ENCODE assay signal across 6 worm cellular contexts in genomic region chrV:11677494-11677893, ce11.
TF ChIP-seq lines count a peak whose summit lies in the region.

No protein-coding gene starts in this region.

TF ChIP-seq in whole organism, L1 larva, 84 proteins besides CTCF, POLR2A, EP300 and RAD21 (continues in another document):
- TF ChIP-seq ces-1 (GFP tag; optimal IDR thresholded peaks at IDR 0.05; lab: Kevin White, UChicago) (no peak), hlh-17 (GFP tag; optimal IDR thresholded peaks at IDR 0.05; lab: Kevin White, UChicago; ENCODE audit: borderline replicate concordance) (no peak), mab-9 (GFP tag; IDR thresholded peaks at IDR 0.05; lab: Robert Waterston, UW) (no peak), zag-1 (tag; optimal IDR thresholded peaks at IDR 0.05; lab: Kevin White, UChicago) (no peak), dsc-1 (tag; optimal IDR thresholded peaks at IDR 0.05; lab: Kevin White, UChicago) (no peak), efl-1 (optimal IDR thresholded peaks at IDR 0.05; lab: Kevin White, UChicago) (no peak), efl-1 (GFP tag; optimal IDR thresholded peaks at IDR 0.05 in 1 of 2; lab: Kevin White, UChicago) (peak in 1 of 2 experiments; percentile 10), unc-62 (GFP tag; optimal IDR thresholded peaks at IDR 0.05; lab: Kevin White, UChicago) (no peak), fkh-8 (tag; optimal IDR thresholded peaks at IDR 0.05; lab: Kevin White, UChicago) (no peak), efl-3 (GFP tag; optimal IDR thresholded peaks at IDR 0.05; lab: Kevin White, UChicago) (no peak), aha-1 (tag; optimal IDR thresholded peaks at IDR 0.05; lab: Kevin White, UChicago) (no peak), nhr-76 (tag; optimal IDR thresholded peaks at IDR 0.05; lab: Kevin White, UChicago) (no peak), irx-1 (tag; optimal IDR thresholded peaks at IDR 0.05; lab: Kevin White, UChicago) (no peak), lin-39 (tag; optimal IDR thresholded peaks at IDR 0.05; lab: Kevin White, UChicago) (no peak), nhr-19 (GFP tag; conservative IDR thresholded peaks at IDR 0.05; lab: Robert Waterston, UW) (no peak), xbp-1 (tag; optimal IDR thresholded peaks at IDR 0.05; lab: Kevin White, UChicago) (no peak)

TF ChIP-seq in whole organism, L2 larva, 48 proteins besides CTCF, POLR2A, EP300 and RAD21 (continues in another document):
- TF ChIP-seq C34F6.9 (tag; optimal IDR thresholded peaks at IDR 0.05; lab: Kevin White, UChicago) (peak; percentile 45), ztf-11 (tag; optimal IDR thresholded peaks at IDR 0.05; lab: Kevin White, UChicago) (no peak), ztf-1 (GFP tag; conservative IDR thresholded peaks at IDR 0.05; lab: Robert Waterston, UW) (no peak), sma-9 (GFP tag; optimal IDR thresholded peaks at IDR 0.05; lab: Kevin White, UChicago) (peak; percentile 54), sma-9 (tag; optimal IDR thresholded peaks at IDR 0.05; lab: Kevin White, UChicago) (no peak), ztf-4 (tag; optimal IDR thresholded peaks at IDR 0.05; lab: Kevin White, UChicago) (no peak), snpc-4 (tag; optimal IDR thresholded peaks at IDR 0.05; lab: Kevin White, UChicago) (no peak), lin-13 (GFP tag; optimal IDR thresholded peaks at IDR 0.05; lab: Kevin White, UChicago) (no peak), F13H6.1 (tag; optimal IDR thresholded peaks at IDR 0.05; lab: Kevin White, UChicago) (peak; percentile 29), nhr-25 (tag; optimal IDR thresholded peaks at IDR 0.05; lab: Kevin White, UChicago) (no peak), elt-1 (tag; optimal IDR thresholded peaks at IDR 0.05; lab: Kevin White, UChicago) (no peak), mdl-1 (tag; optimal IDR thresholded peaks at IDR 0.05; lab: Kevin White, UChicago) (no peak), peb-1 (tag; optimal IDR thresholded peaks at IDR 0.05; lab: Kevin White, UChicago) (no peak), sem-4 (tag; optimal IDR thresholded peaks at IDR 0.05; lab: Kevin White, UChicago) (peak; percentile 0), lsy-2 (tag; optimal IDR thresholded peaks at IDR 0.05; lab: Kevin White, UChicago) (peak in 1 of 2 experiments; percentile 15), fos-1 (tag; optimal IDR thresholded peaks at IDR 0.05; lab: Kevin White, UChicago) (peak; percentile 19)

TF ChIP-seq in whole organism, L3 larva, 47 proteins besides CTCF, POLR2A, EP300 and RAD21:
- TF ChIP-seq nfya-1 (tag; optimal IDR thresholded peaks at IDR 0.05; lab: Kevin White, UChicago; ENCODE audit: insufficient read depth), result peak; percentile 0
- TF ChIP-seq nhr-23 (tag; optimal IDR thresholded peaks at IDR 0.05; lab: Kevin White, UChicago), result peak; percentile 67
- TF ChIP-seq nhr-25 (tag; optimal IDR thresholded peaks at IDR 0.05; lab: Kevin White, UChicago), result peak; percentile 22
- peak; percentile 8 for TF ChIP-seq lin-39 (tag; optimal IDR thresholded peaks at IDR 0.05; lab: Kevin White, UChicago)
- TF ChIP-seq hmg-11 (tag; optimal IDR thresholded peaks at IDR 0.05; lab: Kevin White, UChicago), result peak; percentile 6
- no peak for TF ChIP-seq ama-1 (optimal IDR thresholded peaks at IDR 0.05; lab: Kevin White, UChicago)
- TF ChIP-seq ceh-16 (tag; optimal IDR thresholded peaks at IDR 0.05; lab: Kevin White, UChicago), result no peak

TF ChIP-seq in whole organism, L4 larva, 104 proteins besides CTCF, POLR2A, EP300 and RAD21:
- TF ChIP-seq cey-2 (tag; optimal IDR thresholded peaks at IDR 0.05; lab: Kevin White, UChicago; ENCODE audit: borderline replicate concordance, insufficient read depth) (no peak), hmg-1.1 (GFP tag; IDR thresholded peaks at IDR 0.05; lab: Robert Waterston, UW) (0 out of 2 replicates have a peak, but pooled peaks have one; percentile 10), D1046.2 (GFP tag; IDR thresholded peaks at IDR 0.05; lab: Robert Waterston, UW) (no peak), ztf-11 (tag; optimal IDR thresholded peaks at IDR 0.05; lab: Kevin White, UChicago) (no peak), spr-1 (tag; optimal IDR thresholded peaks at IDR 0.05; lab: Kevin White, UChicago) (no peak), lsy-2 (tag; optimal IDR thresholded peaks at IDR 0.05; lab: Kevin White, UChicago) (no peak), nhr-41 (GFP tag; IDR thresholded peaks at IDR 0.05; lab: Robert Waterston, UW) (no peak), zag-1 (tag; optimal IDR thresholded peaks at IDR 0.05; lab: Kevin White, UChicago) (no peak), unc-62 (GFP tag; optimal IDR thresholded peaks at IDR 0.05 in 1 of 2; lab: Kevin White, UChicago) (peak in 1 of 2 experiments; percentile 61), unc-62 (tag; optimal IDR thresholded peaks at IDR 0.05; lab: Kevin White, UChicago) (no peak), gei-8 (GFP tag; optimal IDR thresholded peaks at IDR 0.05; lab: Kevin White, UChicago) (no peak), aha-1 (tag; lab: Kevin White, UChicago) (peak; percentile 91), ceh-82 (tag; optimal IDR thresholded peaks at IDR 0.05; lab: Kevin White, UChicago) (no peak), ces-1 (GFP tag; optimal IDR thresholded peaks at IDR 0.05; lab: Kevin White, UChicago) (no peak), lin-1 (GFP tag; IDR thresholded peaks at IDR 0.05; lab: Robert Waterston, UW) (no peak), nhr-28 (tag; optimal IDR thresholded peaks at IDR 0.05; lab: Kevin White, UChicago) (peak; percentile 10)

TF ChIP-seq in whole organism, late embryonic, 69 proteins besides CTCF, POLR2A, EP300 and RAD21:
- peak; percentile 24 for TF ChIP-seq unc-55 (GFP tag; optimal IDR thresholded peaks at IDR 0.05; lab: Kevin White, UChicago)
- TF ChIP-seq hlh-15 (tag; optimal IDR thresholded peaks at IDR 0.05; lab: Kevin White, UChicago), result no peak
- no peak for TF ChIP-seq nhr-11 (tag; optimal IDR thresholded peaks at IDR 0.05; lab: Kevin White, UChicago)
- TF ChIP-seq odd-2 (tag; optimal IDR thresholded peaks at IDR 0.05; lab: Kevin White, UChicago), result no peak
- TF ChIP-seq fax-1 (tag; optimal IDR thresholded peaks at IDR 0.05; lab: Kevin White, UChicago), result no peak

TF ChIP-seq in whole organism, mixed stage, embryonic, 35 proteins besides CTCF, POLR2A, EP300 and RAD21:
- no peak for TF ChIP-seq lsy-2 (tag; optimal IDR thresholded peaks at IDR 0.05; lab: Kevin White, UChicago)
- peak; percentile 60 for TF ChIP-seq unc-120 (tag; optimal IDR thresholded peaks at IDR 0.05; lab: Kevin White, UChicago; ENCODE audit: poor library complexity, severe bottlenecking)
- no peak for TF ChIP-seq ztf-11 (tag; optimal IDR thresholded peaks at IDR 0.05; lab: Kevin White, UChicago)
- peak; percentile 76 for TF ChIP-seq hlh-1 (tag; optimal IDR thresholded peaks at IDR 0.05; lab: Kevin White, UChicago)

Comparison
In these comparisons a context has a peak if more than half of its experiments do, and no peak if none do; other contexts are left out.
1. Of the 29 proteins assayed by ChIP-seq in both whole organism, L4 larva and whole organism, L1 larva: peak only in whole organism, L4 larva: aha-1 and nhr-28; only in whole organism, L1 larva: mep-1 and unc-130; in both: none; in neither: 23; mixed calls (peak in some experiments, not most) for 2.